Fruit fly (Drosophila melanogaster): Measurements from ENCODE around the gene Aps.

dm6 chr3L:10891414-10891813, 7.5 kb downstream of the Aps start, which contains the start of gene Cpr67Fa2:
- no peak for TF ChIP-seq Pif1B (GFP tag; optimal IDR thresholded peaks at IDR 0.05)
- TF ChIP-seq CG8159 (tag; optimal IDR thresholded peaks at IDR 0.05), result no peak
- TF ChIP-seq CG32121 (GFP tag; IDR thresholded peaks at IDR 0.05), result no peak
- TF ChIP-seq CG9948 (tag; optimal IDR thresholded peaks at IDR 0.05), result no peak

All from whole organism, pupa.